Worm (Caenorhabditis elegans) whole organism, L1 larva: ENCODE results near the gene flor-1.
"Not testable (repeated sequence)": the region's sequence is repeated elsewhere in the genome, so short reads cannot be mapped to it uniquely, and the experiment has no call there.

ENCODE experiments used
- C16A3.4 ChIP-seq: fragments of 150-350 bp; optimal IDR thresholded peaks from 2 replicates; lab custom pipeline; 2014; ENCODE audit warnings: missing biosample characterization, missing genetic modification characterization
- C34B4.2 ChIP-seq: sonication (generic microtip); optimal IDR thresholded peaks from 2 replicates; lab custom pipeline; 2017; ENCODE audit warnings: mild to moderate bottlenecking, missing genetic modification characterization, missing compliant biosample characterization
- F16B12.6 ChIP-seq: fragments of 150-350 bp; optimal IDR thresholded peaks from 2 replicates; lab custom pipeline; 2014; ENCODE audit warnings: missing biosample characterization, missing genetic modification characterization
- Y116A8C.19 ChIP-seq: sonication (generic microtip); optimal IDR thresholded peaks from 2 replicates; lab custom pipeline; 2016; ENCODE audit warnings: missing compliant biosample characterization, missing genetic modification characterization, borderline replicate concordance
- ama-1 ChIP-seq: fragments of 150-350 bp; optimal IDR thresholded peaks from 2 replicates; lab custom pipeline; 2014
- ceh-88 ChIP-seq: fragments of 200-800 bp; sonication (Bioruptor generic); IDR thresholded peaks from 2 replicates; pipeline ENCODE4 v1.3.6; 2022; ENCODE audit warnings: missing genetic modification characterization, missing compliant biosample characterization
- ceh-90 ChIP-seq: sonication (generic microtip); optimal IDR thresholded peaks from 2 replicates; lab custom pipeline; 2016; ENCODE audit warnings: missing genetic modification characterization, missing compliant biosample characterization
- dpl-1 ChIP-seq, 3 experiments: fragments of 150-350 bp in 2 of 3; sonication (generic microtip) in 1 of 3; optimal IDR thresholded peaks; 2 replicates each; lab custom pipeline; 2014 to 2017; ENCODE audit warnings: missing biosample characterization in 3 of 3, missing genetic modification characterization in 3 of 3, missing genetic modification reagents in 3 of 3
- dsc-1 ChIP-seq: sonication (generic microtip); optimal IDR thresholded peaks from 2 replicates; lab custom pipeline; 2016; ENCODE audit warnings: mild to moderate bottlenecking, missing genetic modification characterization, missing compliant biosample characterization
- efl-1 ChIP-seq, 4 experiments: fragments of 150-350 bp; optimal IDR thresholded peaks in 3 of 4; peaks in 1 of 4; 1 replicate in 1 of 4; 2 replicates in 3 of 4; lab custom pipeline; 2014; ENCODE audit warnings: missing biosample characterization in 2 of 4, missing genetic modification characterization in 2 of 4, missing genetic modification reagents in 2 of 4
- egl-13 ChIP-seq: sonication (generic microtip); optimal IDR thresholded peaks from 2 replicates; lab custom pipeline; 2016; ENCODE audit warnings: missing genotype, missing genetic modification reagents, missing genetic modification characterization, missing compliant biosample characterization
- elt-2 ChIP-seq: sonication (generic microtip); optimal IDR thresholded peaks from 2 replicates; lab custom pipeline; 2016; ENCODE audit warnings: missing genetic modification characterization, mild to moderate bottlenecking, inconsistent platforms, missing compliant biosample characterization, missing genetic modification reagents
- elt-3 ChIP-seq, 6 experiments: fragments of 150-350 bp in 1 of 6; sonication (generic microtip); optimal IDR thresholded peaks; 2 replicates each; lab custom pipeline; 2017 to 2018; ENCODE audit warnings: missing biosample characterization in 6 of 6, missing genetic modification characterization in 6 of 6, inconsistent platforms in 1 of 6
- ets-5 ChIP-seq: fragments of 200-800 bp; sonication (Bioruptor generic); IDR thresholded peaks from 2 replicates; pipeline ENCODE4 v1.3.6; 2022; ENCODE audit warnings: missing genetic modification characterization, missing compliant biosample characterization
- fkh-4 ChIP-seq: sonication (generic microtip); optimal IDR thresholded peaks from 2 replicates; lab custom pipeline; 2016; ENCODE audit warnings: missing compliant biosample characterization, missing genetic modification characterization, borderline replicate concordance
- fkh-8 ChIP-seq: sonication (generic microtip); optimal IDR thresholded peaks from 2 replicates; lab custom pipeline; 2016; ENCODE audit warnings: mild to moderate bottlenecking, missing genetic modification characterization, missing compliant biosample characterization
- fos-1 ChIP-seq: fragments of 150-350 bp; optimal IDR thresholded peaks from 2 replicates; lab custom pipeline; 2014; ENCODE audit warnings: missing biosample characterization, missing genetic modification characterization
- isw-1 ChIP-seq: fragments of 200-800 bp; sonication (Bioruptor generic); IDR thresholded peaks from 2 replicates; pipeline ENCODE4 v1.3.6; 2022; ENCODE audit warnings: missing genetic modification characterization, missing compliant biosample characterization
- jun-1 ChIP-seq: fragments of 150-350 bp; optimal IDR thresholded peaks from 2 replicates; lab custom pipeline; 2014; ENCODE audit warnings: missing biosample characterization, missing genetic modification reagents, missing genetic modification characterization
- lin-35 ChIP-seq, 2 experiments: fragments of 150-350 bp; optimal IDR thresholded peaks; 2 replicates each; lab custom pipeline; 2014; ENCODE audit warnings: missing biosample characterization in 2 of 2, missing genetic modification characterization in 2 of 2, missing genetic modification reagents in 2 of 2
- mep-1 ChIP-seq: fragments of 150-350 bp; optimal IDR thresholded peaks from 2 replicates; lab custom pipeline; 2014; ENCODE audit warnings: missing biosample characterization, missing genetic modification characterization
- nhr-237 ChIP-seq: fragments of 150-350 bp; optimal IDR thresholded peaks from 2 replicates; lab custom pipeline; 2014; ENCODE audit warnings: missing biosample characterization, missing genetic modification characterization
- nhr-77 ChIP-seq: fragments of 150-350 bp; optimal IDR thresholded peaks from 2 replicates; lab custom pipeline; 2014; ENCODE audit warnings: missing biosample characterization, missing genetic modification characterization
- nhr-84 ChIP-seq: sonication (generic microtip); optimal IDR thresholded peaks from 2 replicates; lab custom pipeline; 2017; ENCODE audit warnings: missing biosample characterization, missing genetic modification characterization
- nhr-85 ChIP-seq: sonication (generic microtip); peaks from one replicate; lab custom pipeline; 2016; ENCODE audit warnings: missing genetic modification characterization, inconsistent platforms, missing compliant biosample characterization
- nhr-90 ChIP-seq: sonication (generic microtip); optimal IDR thresholded peaks from 2 replicates; lab custom pipeline; 2016; ENCODE audit warnings: mild to moderate bottlenecking, missing genetic modification characterization, missing compliant biosample characterization; ENCODE audit not compliant: poor library complexity
- pqm-1 ChIP-seq: sonication (generic microtip); optimal IDR thresholded peaks from 3 replicates; lab custom pipeline; 2017; ENCODE audit warnings: missing biosample characterization, missing genetic modification characterization
- rnt-1 ChIP-seq: sonication (generic microtip); optimal IDR thresholded peaks from 2 replicates; lab custom pipeline; 2016; ENCODE audit warnings: mild to moderate bottlenecking, missing genetic modification characterization, moderate library complexity, missing compliant biosample characterization
- sox-4 ChIP-seq: sonication (generic microtip); optimal IDR thresholded peaks from 2 replicates; lab custom pipeline; 2016; ENCODE audit warnings: missing genetic modification characterization, missing compliant biosample characterization
- unc-30 ChIP-seq: sonication (generic microtip); optimal IDR thresholded peaks from 2 replicates; lab custom pipeline; 2017; ENCODE audit warnings: missing biosample characterization, missing genetic modification characterization
- ztf-4 ChIP-seq: fragments of 150-350 bp; optimal IDR thresholded peaks from 2 replicates; lab custom pipeline; 2014; ENCODE audit warnings: missing biosample characterization, missing genetic modification characterization

The flor-1 gene

DNA sequence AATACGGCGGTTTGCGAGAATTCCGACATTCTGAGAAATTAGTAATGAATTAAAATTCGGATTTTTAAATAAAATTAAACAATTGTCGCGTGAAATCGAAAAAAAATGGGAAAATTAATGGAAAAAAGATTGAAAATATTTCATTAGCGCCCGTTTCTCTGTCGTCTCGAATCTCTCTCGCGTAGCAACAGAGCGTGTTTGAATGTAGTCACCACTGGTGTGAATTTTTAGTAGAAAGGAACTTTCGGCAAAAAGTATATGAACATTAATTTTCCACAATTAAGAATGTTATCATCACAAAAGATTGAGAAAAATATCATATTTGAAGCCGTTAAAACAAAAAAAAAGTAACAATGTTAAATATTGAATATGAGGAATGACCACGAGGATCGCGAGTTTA, 17.4 kb upstream of the flor-1 start, which contains the start of gene aipl-1 (continued):
- TF ChIP-seq ceh-90 = no peak
- peak; percentile 21 for TF ChIP-seq elt-2 (tag; lab: Kevin White, UChicago)
- peak; percentile 84 for TF ChIP-seq mep-1
- TF ChIP-seq Y116A8C.19 (tag; lab: Kevin White, UChicago) = no peak
- TF ChIP-seq sox-4 (tag; lab: Kevin White, UChicago) = no peak
- TF ChIP-seq nhr-77 (tag; lab: Kevin White, UChicago) = peak; percentile 76
- TF ChIP-seq C16A3.4 (tag; lab: Kevin White, UChicago) = peak; percentile 94
- TF ChIP-seq nhr-84 (tag; lab: Kevin White, UChicago) = no peak
- TF ChIP-seq rnt-1 (tag; lab: Kevin White, UChicago) = peak; percentile 93

DNA sequence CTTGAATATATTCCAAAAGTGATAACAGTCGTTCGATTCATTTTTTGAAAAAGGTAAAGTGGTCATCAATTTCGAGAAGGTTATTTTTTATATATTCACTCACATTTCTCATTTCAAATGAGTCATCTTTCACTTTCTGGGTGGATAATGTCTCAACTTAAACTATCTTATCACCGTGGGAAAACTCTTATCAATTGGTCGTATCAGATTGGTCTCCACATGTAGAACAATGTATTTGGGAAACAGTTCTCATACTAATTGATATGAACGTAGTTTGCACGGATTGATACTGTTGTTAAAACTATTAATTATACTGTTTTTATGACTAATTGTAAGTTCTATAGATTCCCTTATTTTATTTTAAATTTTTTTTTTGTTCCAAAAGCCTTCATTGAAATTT, 14.4 kb upstream of the flor-1 start:
- TF ChIP-seq fkh-8 (tag; lab: Kevin White, UChicago) = no peak
- peak in 1 of 6 experiments; percentile 14 for TF ChIP-seq elt-3 (tag; optimal IDR thresholded peaks at IDR 0.05; lab: Kevin White, UChicago)
- peak; percentile 45 for TF ChIP-seq elt-2 (tag; lab: Kevin White, UChicago)

DNA sequence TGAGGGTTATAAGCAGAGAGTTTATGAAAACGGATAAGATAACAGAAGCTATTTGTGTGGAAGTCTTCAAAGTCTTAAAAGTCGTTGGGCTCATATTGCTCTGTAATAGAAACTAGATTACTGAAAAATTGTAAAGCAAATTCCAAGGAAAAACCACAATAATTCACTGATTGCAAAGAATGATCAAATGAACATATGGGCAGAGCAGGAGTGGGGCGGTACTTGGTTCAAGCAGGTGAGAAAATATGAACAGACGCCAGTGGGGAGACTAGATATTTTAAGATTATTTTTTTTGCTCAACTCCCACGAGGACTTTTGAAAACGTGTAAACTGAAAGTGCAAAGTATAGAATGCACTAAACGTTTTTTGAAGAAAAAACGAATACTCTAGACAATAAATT, 13.0 kb upstream of the flor-1 start, which contains the start of gene str-171:
Gene str-171 (minus strand): TSS at position 101 of the 400 bp plus-strand sequence.
- TF ChIP-seq jun-1 (tag; lab: Kevin White, UChicago) = no peak
- no peak for TF ChIP-seq efl-1 (optimal IDR thresholded peaks at IDR 0.05; lab: Kevin White, UChicago)
- TF ChIP-seq efl-1 (GFP tag; optimal IDR thresholded peaks at IDR 0.05 in 1 of 2; lab: Kevin White, UChicago) = peak in 1 of 2 experiments; percentile 39

DNA sequence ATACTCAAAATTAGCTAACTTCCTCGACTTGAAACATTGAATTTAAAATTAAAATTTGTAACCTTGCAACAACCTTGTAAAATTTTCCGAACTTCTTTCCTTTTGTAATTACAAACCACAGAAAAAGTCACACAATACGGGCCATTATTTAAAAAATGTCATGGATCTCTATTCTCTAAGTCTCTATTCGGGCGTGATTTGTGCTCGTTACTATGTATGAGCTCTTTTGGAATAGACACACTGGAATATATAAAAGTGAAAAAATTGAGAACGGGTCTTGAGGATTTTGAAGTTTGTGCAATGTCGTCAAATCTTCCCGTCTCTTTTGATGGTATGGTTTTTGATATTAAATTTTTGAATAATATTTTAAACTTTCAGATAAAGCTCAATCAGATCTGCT, 8.5 kb upstream of the flor-1 start, which contains the start of gene srr-7:
Gene srr-7 (plus strand): TSS at position 301 of the 400 bp plus-strand sequence.
- TF ChIP-seq sox-4 (tag; lab: Kevin White, UChicago) (no peak), pqm-1 (no peak), nhr-237 (no peak), fos-1 (tag; lab: Kevin White, UChicago) (no peak), ceh-88 (GFP tag; lab: Robert Waterston, UW) (no peak), egl-13 (tag; lab: Kevin White, UChicago) (no peak), unc-30 (no peak), ama-1 (lab: Kevin White, UChicago) (no peak), jun-1 (tag; lab: Kevin White, UChicago) (no peak)

DNA sequence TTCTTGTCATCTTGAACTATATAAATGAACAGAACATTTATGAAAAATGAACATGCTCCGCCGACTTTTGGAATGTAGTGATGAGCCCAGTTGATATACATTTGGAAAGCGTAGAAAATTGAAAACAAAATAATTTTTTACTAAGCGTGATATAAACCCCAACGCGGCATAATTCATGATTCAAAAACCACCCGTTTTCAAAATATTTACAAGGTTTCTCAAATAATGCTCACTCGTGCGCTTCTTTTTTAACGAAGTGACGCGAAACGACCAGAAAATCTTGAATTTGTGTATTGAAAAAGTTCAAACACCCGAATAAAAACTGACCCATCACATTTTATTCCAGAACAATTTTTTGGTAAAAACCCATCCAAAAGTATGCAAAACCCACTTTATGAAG, 8.0 kb upstream of the flor-1 start, which contains the start of gene srj-27:
Gene srj-27 (minus strand): TSS at position 101 of the 400 bp plus-strand sequence.
- TF ChIP-seq ama-1 (lab: Kevin White, UChicago) (no peak), lin-35 (GFP tag; optimal IDR thresholded peaks at IDR 0.05; lab: Kevin White, UChicago) (no peak), fos-1 (tag; lab: Kevin White, UChicago) (no peak), ztf-4 (tag; lab: Kevin White, UChicago) (no peak), nhr-85 (tag; lab: Kevin White, UChicago) (no peak), dsc-1 (tag; lab: Kevin White, UChicago) (no peak), ets-5 (GFP tag; lab: Robert Waterston, UW) (no peak), nhr-90 (tag; lab: Kevin White, UChicago) (no peak), dpl-1 (GFP tag; optimal IDR thresholded peaks at IDR 0.05; lab: Kevin White, UChicago) (no peak), F16B12.6 (tag; lab: Kevin White, UChicago) (no peak), sox-4 (tag; lab: Kevin White, UChicago) (no peak), isw-1 (GFP tag; lab: Robert Waterston, UW) (no peak)

DNA sequence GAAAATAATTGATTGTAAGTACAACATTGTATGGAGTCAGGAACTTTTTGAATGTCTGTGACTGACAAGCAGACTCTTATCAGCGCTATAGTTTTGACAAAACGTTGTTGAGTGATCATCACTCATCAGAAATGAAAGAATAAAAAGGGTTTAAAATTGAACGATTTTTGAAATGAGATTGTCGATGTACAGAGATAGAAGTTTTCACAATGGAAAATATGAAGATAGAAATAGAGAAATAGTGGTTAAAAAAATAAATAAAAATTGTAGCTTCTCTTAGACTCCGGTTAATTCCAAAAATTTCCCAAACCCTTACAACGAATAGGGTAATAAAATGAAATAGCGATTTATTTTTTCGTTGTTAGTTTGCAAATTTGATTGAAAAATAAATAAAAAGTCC, 5.7 kb upstream of the flor-1 start, which contains the start of gene ugt-30:
Gene ugt-30 (minus strand): TSS at position 101 of the 400 bp plus-strand sequence.
- not testable (repeated sequence) for TF ChIP-seq C34B4.2; ztf-4 (tag; lab: Kevin White, UChicago); fkh-4 (tag; lab: Kevin White, UChicago)
